Fruit fly (Drosophila melanogaster): ENCODE data around the gene CG9547.

CG9547 gene

DNA sequence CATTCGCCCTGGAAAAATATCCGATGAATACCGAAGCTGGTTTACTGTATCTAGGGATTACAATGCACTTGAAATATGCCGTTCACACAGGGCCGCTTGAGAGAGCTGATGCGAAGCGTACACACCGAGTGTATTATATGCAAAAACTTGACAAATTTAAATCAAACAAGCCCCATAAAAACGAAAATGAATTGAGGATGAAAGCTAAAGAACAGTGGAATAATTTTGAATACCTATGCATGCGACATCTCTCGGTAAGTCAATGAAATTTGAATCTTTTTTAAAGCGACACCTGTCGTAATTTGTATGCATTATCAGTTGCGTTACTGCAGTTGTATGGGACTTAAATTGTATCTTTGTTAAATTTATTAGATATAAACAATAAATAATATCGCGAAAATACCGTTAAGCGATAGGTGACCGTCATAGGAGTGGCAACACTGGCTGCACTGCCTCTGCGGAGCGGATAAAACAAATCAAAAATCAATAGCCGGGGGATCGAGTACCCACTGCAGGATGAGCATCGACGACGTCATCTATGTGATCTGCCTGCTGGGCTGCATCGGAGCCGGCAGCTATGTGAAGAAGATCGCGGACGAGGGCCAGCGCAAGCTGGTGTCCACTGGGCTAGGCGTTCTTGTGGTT lies 38.3 kb downstream of the CG9547 start, which contains the start of gene frj (continued):
- TF ChIP-seq Adf1 (GFP tag; IDR thresholded peaks at IDR 0.05) (no peak), Sox100B (GFP tag; optimal IDR thresholded peaks at IDR 0.05) (no peak), amos (GFP tag; IDR thresholded peaks at IDR 0.05; ENCODE audit: partially characterized antibody) (peak; percentile 66; the same call in 1 of the 2 replicates), CG16863 (GFP tag; optimal IDR thresholded peaks at IDR 0.05) (peak; percentile 57), cg (GFP tag; optimal IDR thresholded peaks at IDR 0.05) (no peak), Ets65A (GFP tag) (peak; percentile 98), Nf-YA (GFP tag; IDR thresholded peaks at IDR 0.05) (no peak), tin (GFP tag; optimal IDR thresholded peaks at IDR 0.05) (peak; percentile 67), CG12104 (GFP tag; optimal IDR thresholded peaks at IDR 0.05) (peak; percentile 43), Nf-YC (tag; optimal IDR thresholded peaks at IDR 0.05) (peak; percentile 62), cas (GFP tag; IDR thresholded peaks at IDR 0.05) (peak; percentile 17; the same call in 1 of the 2 replicates), H15 (GFP tag; IDR thresholded peaks at IDR 0.05) (no peak), jumu (GFP tag; optimal IDR thresholded peaks at IDR 0.05) (peak; percentile 82), Camta (GFP tag; optimal IDR thresholded peaks at IDR 0.05) (peak; percentile 21), kah (GFP tag; optimal IDR thresholded peaks at IDR 0.05) (no peak), nerfin-1 (tag; optimal IDR thresholded peaks at IDR 0.05) (peak; percentile 71), pan (optimal IDR thresholded peaks at IDR 0.05) (no peak), pan (GFP tag; optimal IDR thresholded peaks at IDR 0.05 in 1 of 2, IDR thresholded peaks at IDR 0.05 in 1 of 2) (no peak), luna (GFP tag; optimal IDR thresholded peaks at IDR 0.05) (peak; percentile 21), CG18262 (tag; optimal IDR thresholded peaks at IDR 0.05) (peak; percentile 49), CG10147 (GFP tag; optimal IDR thresholded peaks at IDR 0.05) (peak; percentile 50), chn (GFP tag; optimal IDR thresholded peaks at IDR 0.05) (peak; percentile 55), ssp (GFP tag; IDR thresholded peaks at IDR 0.05) (peak; percentile 99), CG8924 (tag; optimal IDR thresholded peaks at IDR 0.05) (peak; percentile 60), psq (GFP tag; optimal IDR thresholded peaks at IDR 0.05) (peak; percentile 50), CG6654 (GFP tag; optimal IDR thresholded peaks at IDR 0.05) (peak; percentile 9), ap (GFP tag; IDR thresholded peaks at IDR 0.05) (no peak), NK7.1 (GFP tag; optimal IDR thresholded peaks at IDR 0.05) (no peak), ase (GFP tag; IDR thresholded peaks at IDR 0.05) (peak; percentile 69; the same call in 2 of the 3 replicates), Hr51 (GFP tag; optimal IDR thresholded peaks at IDR 0.05) (peak; percentile 60 to 64), sr (GFP tag; IDR thresholded peaks at IDR 0.05) (0 out of 3 replicates have a peak, but pooled peaks have one; percentile 12), CG2116 (GFP tag; optimal IDR thresholded peaks at IDR 0.05) (peak; percentile 54), gfzf (GFP tag; optimal IDR thresholded peaks at IDR 0.05) (peak; percentile 95), grau (tag; optimal IDR thresholded peaks at IDR 0.05) (peak; percentile 77), Aef1 (GFP tag; IDR thresholded peaks at IDR 0.05) (peak; percentile 54; the same call in 2 of the 3 replicates), CG8944 (GFP tag; optimal IDR thresholded peaks at IDR 0.05) (peak; percentile 75), CG17612 (GFP tag; IDR thresholded peaks at IDR 0.05) (no peak), CG7556 (GFP tag; optimal IDR thresholded peaks at IDR 0.05) (peak; percentile 32), CG31224 (GFP tag; IDR thresholded peaks at IDR 0.05) (0 out of 2 replicates have a peak, but pooled peaks have one; percentile 25), CG16813 (GFP tag; IDR thresholded peaks at IDR 0.05; ENCODE audit: partially characterized antibody) (peak; percentile 72; the same call in 2 of the 3 replicates), dm (GFP tag; optimal IDR thresholded peaks at IDR 0.05) (peak; percentile 65), org-1 (GFP tag; optimal IDR thresholded peaks at IDR 0.05) (no peak), CG14441 (GFP tag; IDR thresholded peaks at IDR 0.05) (peak; percentile 70), CG17186 (GFP tag; optimal IDR thresholded peaks at IDR 0.05) (peak; percentile 63), CG32532 (GFP tag; IDR thresholded peaks at IDR 0.05) (peak; percentile 77), CG9609 (GFP tag; optimal IDR thresholded peaks at IDR 0.05) (peak; percentile 85), so (GFP tag; IDR thresholded peaks at IDR 0.05) (no peak), seq (GFP tag; IDR thresholded peaks at IDR 0.05) (no peak), CkIIα-i1 (GFP tag; IDR thresholded peaks at IDR 0.05) (no peak), CG18764 (GFP tag; optimal IDR thresholded peaks at IDR 0.05) (peak; percentile 53), Oli (tag; optimal IDR thresholded peaks at IDR 0.05) (peak; percentile 49)

All from whole organism, embryonic.